Fruit fly (Drosophila melanogaster): Measurements from ENCODE around the gene Brr2.

Gene Brr2

DNA sequence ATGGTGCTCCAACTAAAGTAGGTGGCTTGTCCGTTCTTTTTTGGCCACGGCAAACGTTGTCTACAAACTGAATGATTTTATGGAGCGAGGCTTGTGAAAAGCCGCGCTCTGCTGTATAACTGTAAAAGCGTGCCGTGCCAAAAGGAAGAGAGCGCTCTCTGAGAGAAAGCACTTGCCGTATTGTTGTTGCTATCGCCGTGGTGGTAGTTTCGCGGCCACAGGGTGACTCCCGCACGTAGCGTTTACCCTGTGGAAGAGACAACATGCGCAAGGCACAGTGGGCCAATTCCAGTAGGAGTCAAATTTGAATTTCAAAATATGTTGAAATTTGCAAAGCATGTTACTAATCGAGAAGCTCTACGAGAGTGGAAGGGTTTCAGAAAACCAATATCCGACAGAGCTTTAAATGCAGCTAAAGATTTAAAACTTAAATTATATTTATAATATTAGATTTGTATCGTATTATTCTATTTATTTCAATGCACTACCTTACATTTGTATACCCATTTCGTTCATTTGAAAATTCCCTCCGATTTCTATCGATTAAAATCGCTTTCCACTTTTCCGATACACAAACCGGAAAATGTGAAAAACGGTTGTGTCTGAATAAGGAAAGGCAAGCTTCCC is 42.7 kb downstream of the Brr2 start, which contains the start of gene sff (continued):
- TF ChIP-seq Rx (GFP tag; IDR thresholded peaks at IDR 0.05) (peak; percentile 87), lov (optimal IDR thresholded peaks at IDR 0.05) (no peak), lov (GFP tag; IDR thresholded peaks at IDR 0.05) (peak; percentile 51; the same call in 1 of the 3 replicates), CG9437 (GFP tag; optimal IDR thresholded peaks at IDR 0.05) (peak; percentile 77), Gug (GFP tag; IDR thresholded peaks at IDR 0.05) (peak; percentile 88), CG1647 (GFP tag; optimal IDR thresholded peaks at IDR 0.05) (peak; percentile 60), insv (GFP tag; optimal IDR thresholded peaks at IDR 0.05) (peak in 1 of 2 experiments; percentile 66), Trl (optimal IDR thresholded peaks at IDR 0.05) (peak; percentile 54 to 71), Trl (GFP tag; optimal IDR thresholded peaks at IDR 0.05) (peak; percentile 74), kay (GFP tag; optimal IDR thresholded peaks at IDR 0.05) (peak; percentile 46), salm (tag; optimal IDR thresholded peaks at IDR 0.05) (peak; percentile 79), cas (GFP tag; IDR thresholded peaks at IDR 0.05) (peak; percentile 54; the same call in 1 of the 2 replicates), CrebB (tag; optimal IDR thresholded peaks at IDR 0.05) (peak; percentile 62), Doc2 (GFP tag; IDR thresholded peaks at IDR 0.05) (peak; percentile 57; the same call in 1 of the 2 replicates), MBD-R2 (GFP tag; IDR thresholded peaks at IDR 0.05) (peak; percentile 76), HmgD (GFP tag; optimal IDR thresholded peaks at IDR 0.05) (no peak), Hmx (GFP tag; optimal IDR thresholded peaks at IDR 0.05) (no peak), gem (tag; optimal IDR thresholded peaks at IDR 0.05) (peak; percentile 91), CG18011 (GFP tag; optimal IDR thresholded peaks at IDR 0.05) (peak; percentile 61), CG1233 (GFP tag; optimal IDR thresholded peaks at IDR 0.05) (peak; percentile 81), chif (GFP tag; optimal IDR thresholded peaks at IDR 0.05) (peak in 1 of 2 experiments; percentile 81), CG7987 (GFP tag; optimal IDR thresholded peaks at IDR 0.05) (peak; percentile 77), Nf-YB (GFP tag; optimal IDR thresholded peaks at IDR 0.05) (peak; percentile 66), so (GFP tag; IDR thresholded peaks at IDR 0.05) (peak; percentile 83), ac (GFP tag; optimal IDR thresholded peaks at IDR 0.05) (peak; percentile 67), CG12659 (GFP tag; optimal IDR thresholded peaks at IDR 0.05) (peak; percentile 91), CG10565 (GFP tag; optimal IDR thresholded peaks at IDR 0.05) (no peak), al (GFP tag; IDR thresholded peaks at IDR 0.05) (peak; percentile 77), pan (optimal IDR thresholded peaks at IDR 0.05) (no peak), pan (GFP tag; optimal IDR thresholded peaks at IDR 0.05 in 1 of 2, IDR thresholded peaks at IDR 0.05 in 1 of 2) (peak in 1 of 2 experiments; percentile 87), Gsc (GFP tag; IDR thresholded peaks at IDR 0.05) (peak; percentile 79), dati (GFP tag; IDR thresholded peaks at IDR 0.05) (peak; percentile 51; the same call in 1 of the 2 replicates), nmo (GFP tag; optimal IDR thresholded peaks at IDR 0.05) (peak; percentile 96), CG32767 (GFP tag; IDR thresholded peaks at IDR 0.05) (peak; percentile 84), fru (optimal IDR thresholded peaks at IDR 0.05) (no peak), Myb (GFP tag; optimal IDR thresholded peaks at IDR 0.05) (peak; percentile 17), CG13296 (GFP tag; optimal IDR thresholded peaks at IDR 0.05) (peak; percentile 85), Med (GFP tag) (peak; percentile 95), CG7963 (GFP tag; IDR thresholded peaks at IDR 0.05; ENCODE audit: partially characterized antibody) (no peak), bowl (GFP tag; IDR thresholded peaks at IDR 0.05) (0 out of 2 replicates have a peak, but pooled peaks have one; percentile 51), dimm (GFP tag; IDR thresholded peaks at IDR 0.05) (peak; percentile 65), CG15011 (GFP tag; optimal IDR thresholded peaks at IDR 0.05) (peak; percentile 62), CG4404 (GFP tag; IDR thresholded peaks at IDR 0.05) (peak; percentile 89), gce (GFP tag; IDR thresholded peaks at IDR 0.05) (peak; percentile 71), dmrt11E (tag; optimal IDR thresholded peaks at IDR 0.05) (peak; percentile 94), CG4328 (GFP tag; optimal IDR thresholded peaks at IDR 0.05) (peak; percentile 86), jing (GFP tag; optimal IDR thresholded peaks at IDR 0.05) (peak; percentile 80), CG2202 (tag; optimal IDR thresholded peaks at IDR 0.05) (peak; percentile 84), CG6654 (GFP tag; optimal IDR thresholded peaks at IDR 0.05) (peak; percentile 77), sd (tag; optimal IDR thresholded peaks at IDR 0.05) (peak; percentile 52), Aef1 (GFP tag; IDR thresholded peaks at IDR 0.05) (peak; percentile 88; the same call in 2 of the 3 replicates)
